Worm (Caenorhabditis elegans) whole organism, L4 larva: ENCODE results near the gene try-3.
A peak's percentile ranks its signal among the peaks of the same experiment; 100 is the strongest.

Source experiments
- F26F4.8 ChIP-seq: fragments of 200-800 bp; sonication (Bioruptor generic); conservative IDR thresholded peaks from 2 replicates; pipeline ENCODE4 v1.3.6; 2022; ENCODE audit warnings: missing genetic modification characterization, missing compliant biosample characterization
- F37D6.2 ChIP-seq: sonication (generic microtip); optimal IDR thresholded peaks from 2 replicates; lab custom pipeline; 2016; ENCODE audit warnings: mild to moderate bottlenecking, missing genetic modification characterization, missing compliant biosample characterization
- R02D3.7 ChIP-seq: fragments of 150-350 bp; sonication (generic microtip); optimal IDR thresholded peaks from 3 replicates; lab custom pipeline; 2014; ENCODE audit warnings: missing biosample characterization, missing genetic modification characterization
- T26A8.4 ChIP-seq: fragments of 200-800 bp; sonication (Bioruptor generic); IDR thresholded peaks from 2 replicates; pipeline ENCODE4 v1.3.6; 2022; ENCODE audit warnings: missing genetic modification characterization, missing compliant biosample characterization
- Y105C5A.15 ChIP-seq: fragments of 200-800 bp; sonication (Bioruptor generic); IDR thresholded peaks from 2 replicates; pipeline ENCODE4 v1.3.6; 2022; ENCODE audit warnings: missing genetic modification characterization, missing compliant biosample characterization
- ZK337.2 ChIP-seq: fragments of 200-800 bp; sonication (Bioruptor generic); IDR thresholded peaks from 2 replicates; pipeline ENCODE4 v1.3.6; 2022; ENCODE audit warnings: missing genetic modification reagents, missing genetic modification characterization, missing compliant biosample characterization
- ZK546.5 ChIP-seq, 2 experiments: sonication (generic microtip); optimal IDR thresholded peaks; 2 replicates each; lab custom pipeline; 2017; ENCODE audit warnings: missing biosample characterization in 2 of 2, missing genetic modification characterization in 2 of 2
- aha-1 ChIP-seq: fragments of 150-350 bp; peaks from one replicate; lab custom pipeline; 2014; ENCODE audit warnings: missing biosample characterization, missing genetic modification characterization
- attf-4 ChIP-seq: sonication (generic microtip); optimal IDR thresholded peaks from 3 replicates; lab custom pipeline; 2017; ENCODE audit warnings: missing biosample characterization, missing genetic modification characterization
- ceh-32 ChIP-seq: sonication (generic microtip); optimal IDR thresholded peaks from 2 replicates; lab custom pipeline; 2016; ENCODE audit warnings: mild to moderate bottlenecking, missing genetic modification characterization, missing compliant biosample characterization; ENCODE audit not compliant: poor library complexity
- cey-2 ChIP-seq: sonication (generic microtip); optimal IDR thresholded peaks from 3 replicates; lab custom pipeline; 2017; ENCODE audit warnings: missing genetic modification characterization, mild to moderate bottlenecking, missing compliant biosample characterization, antibody characterized with exemption, borderline replicate concordance; ENCODE audit not compliant: insufficient read depth
- ctbp-1 ChIP-seq: fragments of 200-800 bp; sonication (Bioruptor generic); IDR thresholded peaks from 2 replicates; pipeline ENCODE4 v1.3.6; 2022; ENCODE audit warnings: missing genetic modification reagents, missing genetic modification characterization, missing compliant biosample characterization
- daf-12 ChIP-seq: fragments of 150-350 bp; optimal IDR thresholded peaks from 2 replicates; lab custom pipeline; 2014; ENCODE audit warnings: missing biosample characterization, missing genetic modification reagents, missing genetic modification characterization
- daf-16 ChIP-seq, 3 experiments: sonication (generic microtip); optimal IDR thresholded peaks; 2 replicates each; lab custom pipeline; 2016 to 2017; ENCODE audit warnings: missing genetic modification characterization in 3 of 3, missing genetic modification reagents in 3 of 3, mild to moderate bottlenecking in 2 of 3, missing compliant biosample characterization in 2 of 3, missing biosample characterization in 1 of 3, moderate library complexity in 1 of 3
- dmd-9 ChIP-seq: fragments of 200-800 bp; sonication (Bioruptor generic); IDR thresholded peaks from 2 replicates; pipeline ENCODE4 v1.3.6; 2022; ENCODE audit warnings: missing genetic modification reagents, missing genetic modification characterization, missing compliant biosample characterization
- dve-1 ChIP-seq: sonication (generic microtip); optimal IDR thresholded peaks from 2 replicates; lab custom pipeline; 2017; ENCODE audit warnings: antibody characterized with exemption, mild to moderate bottlenecking, missing genetic modification characterization, missing compliant biosample characterization; ENCODE audit not compliant: insufficient read depth
- fkh-10 ChIP-seq: fragments of 150-350 bp; optimal IDR thresholded peaks from 2 replicates; lab custom pipeline; 2014; ENCODE audit warnings: missing biosample characterization, missing genetic modification reagents, missing genetic modification characterization
- gei-8 ChIP-seq: fragments of 200-800 bp; sonication (Bioruptor generic); optimal IDR thresholded peaks from 2 replicates; lab custom pipeline; 2018; ENCODE audit warnings: mild to moderate bottlenecking, missing genetic modification characterization, missing compliant biosample characterization
- hlh-11 ChIP-seq: fragments of 200-800 bp; sonication (Bioruptor generic); optimal IDR thresholded peaks from 2 replicates; lab custom pipeline; 2018; ENCODE audit warnings: mild to moderate bottlenecking, missing genetic modification characterization, missing compliant biosample characterization
- hlh-30 ChIP-seq: sonication (generic microtip); optimal IDR thresholded peaks from 2 replicates; lab custom pipeline; 2017; ENCODE audit warnings: antibody characterized with exemption, mild to moderate bottlenecking, missing genetic modification characterization, missing compliant biosample characterization; ENCODE audit not compliant: insufficient read depth
- hmg-1.1 ChIP-seq: fragments of 200-800 bp; sonication (Bioruptor generic); IDR thresholded peaks from 2 replicates; pipeline ENCODE4 v1.3.6; 2022; ENCODE audit warnings: missing genetic modification reagents, missing genetic modification characterization, missing compliant biosample characterization
- lin-13 ChIP-seq: fragments of 150-350 bp; optimal IDR thresholded peaks from 2 replicates; lab custom pipeline; 2014; ENCODE audit warnings: missing biosample characterization, missing genetic modification reagents, missing genetic modification characterization
- lir-3 ChIP-seq: sonication (generic microtip); optimal IDR thresholded peaks from 2 replicates; lab custom pipeline; 2016; ENCODE audit warnings: mild to moderate bottlenecking, missing genetic modification characterization, missing compliant biosample characterization
- lsy-2 ChIP-seq, 2 experiments: fragments of 150-350 bp in 1 of 2; sonication (generic microtip) in 1 of 2; optimal IDR thresholded peaks; 2 replicates each; lab custom pipeline; 2014 to 2017; ENCODE audit warnings: missing biosample characterization in 2 of 2, missing genetic modification characterization in 2 of 2
- madf-9 ChIP-seq: fragments of 200-800 bp; sonication (Bioruptor generic); conservative IDR thresholded peaks from 2 replicates; pipeline ENCODE4 v1.3.6; 2022; ENCODE audit warnings: missing genetic modification reagents, missing genetic modification characterization, missing compliant biosample characterization
- mdl-1 ChIP-seq, 2 experiments: fragments of 150-350 bp in 1 of 2; sonication (generic microtip) in 1 of 2; optimal IDR thresholded peaks; 2 replicates each; lab custom pipeline; 2014 to 2017; ENCODE audit warnings: missing biosample characterization in 2 of 2, missing genetic modification characterization in 2 of 2
- mdt-29 ChIP-seq: fragments of 200-800 bp; sonication (Bioruptor generic); IDR thresholded peaks from 2 replicates; pipeline ENCODE4 v1.3.6; 2022; ENCODE audit warnings: missing genetic modification reagents, missing genetic modification characterization, missing compliant biosample characterization
- mep-1 ChIP-seq: fragments of 150-350 bp; sonication (generic microtip); optimal IDR thresholded peaks from 3 replicates; lab custom pipeline; 2014; ENCODE audit warnings: missing biosample characterization, missing genetic modification characterization
- mxl-3 ChIP-seq: fragments of 200-800 bp; sonication (Bioruptor generic); optimal IDR thresholded peaks from 2 replicates; lab custom pipeline; 2018; ENCODE audit warnings: mild to moderate bottlenecking, missing genetic modification characterization, missing compliant biosample characterization
- nhr-11 ChIP-seq: fragments of 150-350 bp; optimal IDR thresholded peaks from 2 replicates; lab custom pipeline; 2014; ENCODE audit warnings: missing biosample characterization, missing genetic modification characterization
- nhr-42 ChIP-seq: fragments of 200-800 bp; sonication (Bioruptor generic); IDR thresholded peaks from 2 replicates; pipeline ENCODE4 v1.3.6; 2022; ENCODE audit warnings: missing genetic modification characterization, missing compliant biosample characterization
- nhr-48 ChIP-seq: sonication (generic microtip); optimal IDR thresholded peaks from 2 replicates; lab custom pipeline; 2016; ENCODE audit warnings: mild to moderate bottlenecking, missing genetic modification characterization, missing compliant biosample characterization
- nhr-6 ChIP-seq: fragments of 150-350 bp; optimal IDR thresholded peaks from 2 replicates; lab custom pipeline; 2014; ENCODE audit warnings: missing biosample characterization, missing genetic modification characterization
- pha-4 ChIP-seq, 2 experiments: fragments of 150-350 bp in 1 of 2; fragments of 200-800 bp in 1 of 2; sonication (Bioruptor generic) in 1 of 2; IDR thresholded peaks in 1 of 2; optimal IDR thresholded peaks in 1 of 2; 2 replicates each; pipeline versions ENCODE4 v1.3.6 to Lab custom; 2014 to 2022; ENCODE audit warnings: missing genetic modification characterization in 2 of 2, missing genetic modification reagents in 2 of 2, missing biosample characterization in 1 of 2, missing compliant biosample characterization in 1 of 2
- saeg-2 ChIP-seq: fragments of 200-800 bp; sonication (Bioruptor generic); IDR thresholded peaks from 2 replicates; pipeline ENCODE4 v1.3.6; 2022; ENCODE audit warnings: missing genetic modification reagents, missing genetic modification characterization, missing compliant biosample characterization
- sdz-12 ChIP-seq: fragments of 200-800 bp; sonication (Bioruptor generic); optimal IDR thresholded peaks from 2 replicates; lab custom pipeline; 2018; ENCODE audit warnings: mild to moderate bottlenecking, missing genetic modification characterization, missing compliant biosample characterization
- set-16 ChIP-seq: fragments of 200-800 bp; sonication (Bioruptor generic); IDR thresholded peaks from 2 replicates; pipeline ENCODE4 v1.3.6; 2022; ENCODE audit warnings: missing genetic modification reagents, missing genetic modification characterization, missing compliant biosample characterization
- snpc-1.2 ChIP-seq: fragments of 200-800 bp; sonication (Bioruptor generic); IDR thresholded peaks from 2 replicates; pipeline ENCODE4 v1.3.6; 2022; ENCODE audit warnings: missing genetic modification reagents, missing genetic modification characterization, missing compliant biosample characterization
- unc-39 ChIP-seq: sonication (generic microtip); optimal IDR thresholded peaks from 2 replicates; lab custom pipeline; 2017; ENCODE audit warnings: missing biosample characterization, missing genetic modification characterization
- vab-7 ChIP-seq: fragments of 200-800 bp; sonication (Bioruptor generic); IDR thresholded peaks from 2 replicates; pipeline ENCODE4 v1.3.6; 2022; ENCODE audit warnings: missing genetic modification reagents, missing genetic modification characterization, missing compliant biosample characterization
- zip-2 ChIP-seq: fragments of 150-350 bp; optimal IDR thresholded peaks from 2 replicates; lab custom pipeline; 2014; ENCODE audit warnings: missing biosample characterization, missing genetic modification characterization
- ztf-7 ChIP-seq: fragments of 150-350 bp; optimal IDR thresholded peaks from 2 replicates; lab custom pipeline; 2014; ENCODE audit warnings: missing biosample characterization, missing genetic modification characterization

The try-3 gene

DNA sequence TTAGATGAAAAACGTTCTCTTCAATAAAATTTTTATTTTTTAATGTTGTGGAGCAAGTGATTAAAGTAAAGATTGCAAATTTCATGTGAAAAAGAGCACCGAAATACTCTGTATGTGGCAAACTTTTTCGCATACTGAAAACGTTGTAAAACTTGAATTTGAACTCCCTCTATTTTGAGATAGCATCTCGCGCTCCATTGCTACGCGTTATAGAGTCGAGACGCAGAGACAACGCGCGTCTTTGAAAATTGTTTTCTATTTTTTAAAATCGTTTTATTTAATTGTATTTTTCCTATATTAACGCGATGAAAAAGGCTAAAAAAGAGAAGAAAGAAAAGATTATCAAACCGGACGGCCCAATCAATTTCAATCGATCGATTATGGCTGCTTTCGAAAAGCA is 8.3 kb upstream of the try-3 start, which contains the start of gene fan-1 (continued):
- TF ChIP-seq zip-2 (tag; lab: Kevin White, UChicago), result no peak
- TF ChIP-seq nhr-11 (tag; lab: Kevin White, UChicago), result no peak
- no peak for TF ChIP-seq saeg-2
- no peak for TF ChIP-seq hlh-11 (tag; lab: Kevin White, UChicago)
- no peak for TF ChIP-seq lin-13 (GFP tag; lab: Kevin White, UChicago)
- TF ChIP-seq R02D3.7, result no peak
- TF ChIP-seq ceh-32 (tag; lab: Kevin White, UChicago), result no peak
- no peak for TF ChIP-seq daf-12 (tag; lab: Kevin White, UChicago)
- no peak for TF ChIP-seq sdz-12 (GFP tag; lab: Kevin White, UChicago)
- TF ChIP-seq fkh-10 (GFP tag; lab: Kevin White, UChicago), result no peak
- peak; percentile 19 for TF ChIP-seq hlh-30 (tag; lab: Kevin White, UChicago)
- TF ChIP-seq lsy-2 (tag; optimal IDR thresholded peaks at IDR 0.05; lab: Kevin White, UChicago), result peak in 1 of 2 experiments; percentile 70
- TF ChIP-seq hmg-1.1 (GFP tag; lab: Robert Waterston, UW), result peak; percentile 51
- peak; percentile 57; the same call in 1 of the 2 replicates for TF ChIP-seq snpc-1.2 (GFP tag; lab: Robert Waterston, UW)
- no peak for TF ChIP-seq ZK337.2 (GFP tag; lab: Robert Waterston, UW)
- TF ChIP-seq, all 104 proteins: peak for 12

DNA sequence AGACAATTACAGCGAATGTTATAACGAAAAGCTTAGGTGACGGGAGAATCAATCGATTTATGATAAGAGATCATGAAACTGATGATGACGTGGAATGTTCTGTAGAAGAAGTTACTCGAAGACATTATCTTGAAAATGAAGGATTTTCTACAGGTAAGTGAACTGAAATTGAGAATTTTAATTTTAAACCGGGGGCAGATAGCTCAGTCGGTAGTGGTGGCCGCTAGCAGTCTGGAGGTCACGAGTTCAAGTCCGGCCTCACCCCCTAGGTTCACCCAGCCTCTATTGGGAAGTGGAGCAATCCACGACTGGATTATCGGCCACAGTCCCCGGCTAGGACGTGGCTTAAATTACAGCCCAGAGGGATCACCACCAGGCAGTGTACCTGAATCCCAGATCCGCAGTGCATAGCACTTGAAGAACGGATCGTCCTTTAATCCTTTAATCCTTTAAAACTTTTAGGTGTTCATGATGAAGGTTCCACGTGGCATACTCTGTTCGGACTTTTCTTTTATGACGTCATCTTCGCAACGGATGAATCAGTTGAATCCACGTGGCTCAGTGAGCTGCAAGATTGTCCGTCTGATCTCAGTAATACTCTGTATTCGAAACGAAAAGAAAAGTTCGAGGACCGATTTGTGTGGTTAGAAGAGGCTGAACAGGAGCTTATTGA is 5.5 kb upstream of the try-3 start:
- peak; percentile 59; the same call in 1 of the 2 replicates for TF ChIP-seq snpc-1.2 (GFP tag; lab: Robert Waterston, UW)
- TF ChIP-seq set-16 (GFP tag; lab: Robert Waterston, UW), result peak; percentile 11; the same call in 1 of the 2 replicates
- TF ChIP-seq, all 104 proteins: peak for 2; not testable (repeated sequence) for 102

DNA sequence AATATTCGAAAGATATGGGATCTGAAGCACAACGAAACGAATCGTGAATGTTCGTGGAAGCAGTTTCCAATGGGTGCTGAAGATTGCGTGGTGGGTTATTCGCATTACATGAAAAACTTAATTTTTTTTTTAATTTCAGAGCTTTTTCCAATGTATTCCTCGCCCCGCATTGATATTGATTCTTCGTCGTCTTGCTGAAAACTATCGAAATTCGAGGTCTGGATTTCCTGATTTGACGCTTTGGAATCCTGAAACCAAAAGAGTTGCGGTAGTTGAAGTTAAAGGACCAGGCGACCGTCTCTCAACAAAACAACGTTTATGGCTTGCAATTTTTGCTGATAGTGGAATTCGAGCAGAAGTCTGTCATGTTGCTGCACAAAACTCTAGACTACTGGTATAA is 4.9 kb upstream of the try-3 start:
- TF ChIP-seq mdt-29 (0 out of 2 replicates have a peak, but pooled peaks have one; percentile 18), ZK546.5 (tag; optimal IDR thresholded peaks at IDR 0.05; lab: Kevin White, UChicago) (no peak), ctbp-1 (GFP tag; lab: Robert Waterston, UW) (no peak), dve-1 (tag; lab: Kevin White, UChicago) (peak; percentile 1), hlh-11 (tag; lab: Kevin White, UChicago) (peak; percentile 11), daf-16 (GFP tag; optimal IDR thresholded peaks at IDR 0.05; lab: Kevin White, UChicago) (no peak), daf-16 (tag; optimal IDR thresholded peaks at IDR 0.05; lab: Kevin White, UChicago) (peak; percentile 79), nhr-42 (0 out of 2 replicates have a peak, but pooled peaks have one; percentile 15)

DNA sequence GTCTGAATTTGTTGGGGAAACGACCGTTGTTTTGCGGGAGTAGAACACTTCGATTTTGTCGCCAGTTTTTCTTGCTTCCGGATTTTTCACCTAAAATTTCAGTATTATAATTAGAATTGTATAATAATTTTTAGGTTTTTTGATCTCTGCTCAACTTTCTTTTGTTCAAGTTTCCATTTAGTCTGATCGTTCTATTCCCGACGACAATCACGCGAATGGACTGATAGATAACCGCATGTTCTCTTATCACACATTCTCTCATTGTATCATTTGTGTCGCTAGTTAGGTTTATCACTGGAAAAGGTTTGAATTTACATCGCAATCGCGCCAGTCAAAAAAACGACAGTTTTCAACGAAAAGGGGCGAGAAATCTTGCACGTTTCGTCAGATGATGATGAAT is 2.1 kb upstream of the try-3 start:
- no peak for TF ChIP-seq mdt-29
- no peak for TF ChIP-seq madf-9 (GFP tag; lab: Robert Waterston, UW)
- peak; percentile 48 for TF ChIP-seq ztf-7
- peak in 1 of 2 experiments; percentile 56 for TF ChIP-seq mdl-1 (tag; optimal IDR thresholded peaks at IDR 0.05; lab: Kevin White, UChicago)
- TF ChIP-seq ZK337.2 (GFP tag; lab: Robert Waterston, UW), result no peak
- TF ChIP-seq hlh-11 (tag; lab: Kevin White, UChicago), result peak; percentile 83
- TF ChIP-seq mep-1 (tag; lab: Kevin White, UChicago), result no peak
- no peak for TF ChIP-seq cey-2 (tag; lab: Kevin White, UChicago)
- TF ChIP-seq F37D6.2 (tag; lab: Kevin White, UChicago), result no peak
- TF ChIP-seq T26A8.4, result no peak
- TF ChIP-seq aha-1 (tag; lab: Kevin White, UChicago), result no peak
- no peak for TF ChIP-seq F26F4.8 (GFP tag; lab: Robert Waterston, UW)
- TF ChIP-seq pha-4 (GFP tag; IDR thresholded peaks at IDR 0.05; lab: Robert Waterston, UW), result peak; percentile 42; the same call in 1 of the 2 replicates
- no peak for TF ChIP-seq pha-4 (tag; optimal IDR thresholded peaks at IDR 0.05; lab: Kevin White, UChicago)
- TF ChIP-seq hlh-30 (tag; lab: Kevin White, UChicago), result peak; percentile 79
- no peak for TF ChIP-seq Y105C5A.15 (GFP tag; lab: Robert Waterston, UW)
- TF ChIP-seq attf-4 (tag; lab: Kevin White, UChicago), result no peak
- no peak for TF ChIP-seq dmd-9
- no peak for TF ChIP-seq lir-3 (tag; lab: Kevin White, UChicago)
- peak; percentile 74 for TF ChIP-seq mxl-3 (GFP tag; lab: Kevin White, UChicago)
- TF ChIP-seq vab-7, result no peak
- peak; percentile 88 for TF ChIP-seq dve-1 (tag; lab: Kevin White, UChicago)
- TF ChIP-seq gei-8 (GFP tag; lab: Kevin White, UChicago), result no peak
- no peak for TF ChIP-seq nhr-6 (tag; lab: Kevin White, UChicago)
- no peak for TF ChIP-seq unc-39 (tag; lab: Kevin White, UChicago)
- peak; percentile 26 for TF ChIP-seq nhr-48 (tag; lab: Kevin White, UChicago)
- no peak for TF ChIP-seq nhr-42
